Worm (Caenorhabditis elegans) whole organism, L4 larva: ENCODE measurements around the gene srsx-29.

Experiments used
- D1046.2 ChIP-seq: fragments of 200-800 bp; sonication (Bioruptor generic); IDR thresholded peaks from 2 replicates; pipeline ENCODE4 v1.3.6; 2022; ENCODE audit warnings: missing genetic modification characterization, missing compliant biosample characterization
- F10B5.3 ChIP-seq: sonication (generic microtip); optimal IDR thresholded peaks from 2 replicates; lab custom pipeline; 2016; ENCODE audit warnings: mild to moderate bottlenecking, missing genetic modification characterization, missing compliant biosample characterization
- T26A8.4 ChIP-seq: fragments of 200-800 bp; sonication (Bioruptor generic); IDR thresholded peaks from 2 replicates; pipeline ENCODE4 v1.3.6; 2022; ENCODE audit warnings: missing genetic modification characterization, missing compliant biosample characterization
- Y5F2A.4 ChIP-seq: fragments of 200-800 bp; sonication (Bioruptor generic); optimal IDR thresholded peaks from 2 replicates; lab custom pipeline; 2018; ENCODE audit warnings: mild to moderate bottlenecking, missing genetic modification characterization, missing compliant biosample characterization
- ZK337.2 ChIP-seq: fragments of 200-800 bp; sonication (Bioruptor generic); IDR thresholded peaks from 2 replicates; pipeline ENCODE4 v1.3.6; 2022; ENCODE audit warnings: missing genetic modification reagents, missing genetic modification characterization, missing compliant biosample characterization
- aha-1 ChIP-seq: fragments of 150-350 bp; peaks from one replicate; lab custom pipeline; 2014; ENCODE audit warnings: missing biosample characterization, missing genetic modification characterization
- ceh-44 ChIP-seq: fragments of 200-800 bp; sonication (Bioruptor generic); IDR thresholded peaks from 2 replicates; pipeline ENCODE4 v1.3.6; 2022; ENCODE audit warnings: missing genetic modification reagents, missing genetic modification characterization, missing compliant biosample characterization
- cey-2 ChIP-seq: sonication (generic microtip); optimal IDR thresholded peaks from 3 replicates; lab custom pipeline; 2017; ENCODE audit warnings: missing genetic modification characterization, mild to moderate bottlenecking, missing compliant biosample characterization, antibody characterized with exemption, borderline replicate concordance; ENCODE audit not compliant: insufficient read depth
- daf-16 ChIP-seq, 3 experiments: sonication (generic microtip); optimal IDR thresholded peaks; 2 replicates each; lab custom pipeline; 2016 to 2017; ENCODE audit warnings: missing genetic modification characterization in 3 of 3, missing genetic modification reagents in 3 of 3, mild to moderate bottlenecking in 2 of 3, missing compliant biosample characterization in 2 of 3, missing biosample characterization in 1 of 3, moderate library complexity in 1 of 3
- dmd-8 ChIP-seq: fragments of 200-800 bp; sonication (Bioruptor generic); IDR thresholded peaks from 2 replicates; pipeline ENCODE4 v1.3.6; 2022; ENCODE audit warnings: missing genetic modification characterization, missing compliant biosample characterization
- dmd-9 ChIP-seq: fragments of 200-800 bp; sonication (Bioruptor generic); IDR thresholded peaks from 2 replicates; pipeline ENCODE4 v1.3.6; 2022; ENCODE audit warnings: missing genetic modification reagents, missing genetic modification characterization, missing compliant biosample characterization
- duxl-1 ChIP-seq: sonication (generic microtip); optimal IDR thresholded peaks from 2 replicates; lab custom pipeline; 2016; ENCODE audit warnings: mild to moderate bottlenecking, missing genetic modification characterization, moderate library complexity, missing compliant biosample characterization; ENCODE audit not compliant: poor library complexity
- gei-8 ChIP-seq: fragments of 200-800 bp; sonication (Bioruptor generic); optimal IDR thresholded peaks from 2 replicates; lab custom pipeline; 2018; ENCODE audit warnings: mild to moderate bottlenecking, missing genetic modification characterization, missing compliant biosample characterization
- hif-1 ChIP-seq, 2 experiments: sonication (generic microtip); optimal IDR thresholded peaks; 2 replicates each; lab custom pipeline; 2016 to 2017; ENCODE audit warnings: missing compliant biosample characterization in 2 of 2, missing genetic modification characterization in 2 of 2, missing genetic modification reagents in 2 of 2, missing genotype in 2 of 2, mild to moderate bottlenecking in 1 of 2
- hlh-11 ChIP-seq: fragments of 200-800 bp; sonication (Bioruptor generic); optimal IDR thresholded peaks from 2 replicates; lab custom pipeline; 2018; ENCODE audit warnings: mild to moderate bottlenecking, missing genetic modification characterization, missing compliant biosample characterization
- hmg-1.1 ChIP-seq: fragments of 200-800 bp; sonication (Bioruptor generic); IDR thresholded peaks from 2 replicates; pipeline ENCODE4 v1.3.6; 2022; ENCODE audit warnings: missing genetic modification reagents, missing genetic modification characterization, missing compliant biosample characterization
- lin-1 ChIP-seq: fragments of 200-800 bp; sonication (Bioruptor generic); IDR thresholded peaks from 2 replicates; pipeline ENCODE4 v1.3.6; 2022; ENCODE audit warnings: missing genetic modification reagents, missing genetic modification characterization, missing compliant biosample characterization
- lin-29 ChIP-seq: fragments of 200-800 bp; sonication (Bioruptor generic); IDR thresholded peaks from 2 replicates; pipeline ENCODE4 v1.3.6; 2022; ENCODE audit warnings: missing genetic modification reagents, missing genetic modification characterization, missing compliant biosample characterization
- mdl-1 ChIP-seq, 2 experiments: fragments of 150-350 bp in 1 of 2; sonication (generic microtip) in 1 of 2; optimal IDR thresholded peaks; 2 replicates each; lab custom pipeline; 2014 to 2017; ENCODE audit warnings: missing biosample characterization in 2 of 2, missing genetic modification characterization in 2 of 2
- nhr-25 ChIP-seq: sonication (generic microtip); optimal IDR thresholded peaks from 2 replicates; lab custom pipeline; 2017; ENCODE audit warnings: missing genetic modification characterization, mild to moderate bottlenecking, missing compliant biosample characterization, antibody characterized with exemption, moderate library complexity, borderline replicate concordance; ENCODE audit not compliant: insufficient read depth
- nhr-28 ChIP-seq: fragments of 150-350 bp; optimal IDR thresholded peaks from 2 replicates; lab custom pipeline; 2014; ENCODE audit warnings: missing biosample characterization, missing genetic modification characterization
- nhr-77 ChIP-seq: fragments of 150-350 bp; optimal IDR thresholded peaks from 2 replicates; lab custom pipeline; 2014; ENCODE audit warnings: missing biosample characterization, missing genetic modification characterization
- pqm-1 ChIP-seq: sonication (generic microtip); optimal IDR thresholded peaks from 2 replicates; lab custom pipeline; 2017; ENCODE audit warnings: missing biosample characterization, missing genetic modification characterization
- saeg-2 ChIP-seq: fragments of 200-800 bp; sonication (Bioruptor generic); IDR thresholded peaks from 2 replicates; pipeline ENCODE4 v1.3.6; 2022; ENCODE audit warnings: missing genetic modification reagents, missing genetic modification characterization, missing compliant biosample characterization
- set-16 ChIP-seq: fragments of 200-800 bp; sonication (Bioruptor generic); IDR thresholded peaks from 2 replicates; pipeline ENCODE4 v1.3.6; 2022; ENCODE audit warnings: missing genetic modification reagents, missing genetic modification characterization, missing compliant biosample characterization
- snpc-4 ChIP-seq: fragments of 150-350 bp; optimal IDR thresholded peaks from 2 replicates; lab custom pipeline; 2014; ENCODE audit warnings: missing biosample characterization, missing genetic modification characterization
- tag-97 ChIP-seq: fragments of 200-800 bp; sonication (Bioruptor generic); IDR thresholded peaks from 2 replicates; pipeline ENCODE4 v1.3.6; 2022; ENCODE audit warnings: missing genetic modification characterization, missing compliant biosample characterization
- unc-39 ChIP-seq: sonication (generic microtip); optimal IDR thresholded peaks from 2 replicates; lab custom pipeline; 2017; ENCODE audit warnings: missing biosample characterization, missing genetic modification characterization
- unc-62 ChIP-seq, 3 experiments: fragments of 150-350 bp in 1 of 3; sonication (generic microtip); optimal IDR thresholded peaks in 2 of 3; peaks in 1 of 3; 1 replicate in 1 of 3; 2 replicates in 2 of 3; lab custom pipeline; 2014 to 2017; ENCODE audit warnings: missing biosample characterization in 3 of 3, missing genetic modification characterization in 3 of 3, missing genetic modification reagents in 3 of 3, missing genotype in 1 of 3
- zag-1 ChIP-seq: fragments of 150-350 bp; optimal IDR thresholded peaks from 2 replicates; lab custom pipeline; 2014; ENCODE audit warnings: missing biosample characterization, missing genetic modification characterization
- zip-2 ChIP-seq: fragments of 150-350 bp; optimal IDR thresholded peaks from 2 replicates; lab custom pipeline; 2014; ENCODE audit warnings: missing biosample characterization, missing genetic modification characterization
- ztf-11 ChIP-seq: fragments of 150-350 bp; optimal IDR thresholded peaks from 2 replicates; lab custom pipeline; 2014; ENCODE audit warnings: missing biosample characterization, missing genetic modification characterization

The srsx-29 gene

DNA sequence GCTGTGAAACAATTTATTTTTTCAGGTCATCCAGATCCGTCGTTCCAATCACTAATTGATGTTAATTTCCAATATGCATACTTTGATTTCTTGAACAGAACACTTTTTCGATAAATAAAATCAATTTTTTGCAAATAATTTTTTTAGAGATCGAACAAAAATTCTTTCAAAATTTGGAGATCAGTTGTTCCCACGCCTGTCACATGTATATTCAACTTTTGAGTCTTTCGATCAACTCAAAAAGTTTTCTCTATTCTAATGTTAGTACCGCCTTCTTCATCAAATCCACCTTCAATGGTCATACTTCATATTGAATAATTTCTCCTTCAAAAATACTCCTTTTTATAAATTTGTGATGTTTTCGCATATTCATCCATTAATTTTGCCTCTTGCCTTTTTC lies at the start of gene srsx-29:
Gene srsx-29 (plus strand): TSS at position 301 of the 400 bp plus-strand sequence.
- TF ChIP-seq Y5F2A.4 (GFP tag; lab: Kevin White, UChicago) (no peak), tag-97 (GFP tag; lab: Robert Waterston, UW) (no peak), nhr-25 (tag; lab: Kevin White, UChicago) (no peak), lin-1 (no peak), cey-2 (tag; lab: Kevin White, UChicago) (no peak), ZK337.2 (GFP tag; lab: Robert Waterston, UW) (no peak), ztf-11 (tag; lab: Kevin White, UChicago) (no peak), pqm-1 (tag; lab: Kevin White, UChicago) (no peak), snpc-4 (tag; lab: Kevin White, UChicago) (no peak), unc-62 (GFP tag; optimal IDR thresholded peaks at IDR 0.05 in 1 of 2; lab: Kevin White, UChicago) (no peak), unc-62 (tag; optimal IDR thresholded peaks at IDR 0.05; lab: Kevin White, UChicago) (no peak), gei-8 (GFP tag; lab: Kevin White, UChicago) (no peak), hlh-11 (no peak), hmg-1.1 (GFP tag; lab: Robert Waterston, UW) (no peak), ceh-44 (no peak), nhr-28 (tag; lab: Kevin White, UChicago) (no peak), lin-29 (no peak), duxl-1 (tag; lab: Kevin White, UChicago) (no peak), zag-1 (no peak), hif-1 (tag; optimal IDR thresholded peaks at IDR 0.05; lab: Kevin White, UChicago) (no peak)

DNA sequence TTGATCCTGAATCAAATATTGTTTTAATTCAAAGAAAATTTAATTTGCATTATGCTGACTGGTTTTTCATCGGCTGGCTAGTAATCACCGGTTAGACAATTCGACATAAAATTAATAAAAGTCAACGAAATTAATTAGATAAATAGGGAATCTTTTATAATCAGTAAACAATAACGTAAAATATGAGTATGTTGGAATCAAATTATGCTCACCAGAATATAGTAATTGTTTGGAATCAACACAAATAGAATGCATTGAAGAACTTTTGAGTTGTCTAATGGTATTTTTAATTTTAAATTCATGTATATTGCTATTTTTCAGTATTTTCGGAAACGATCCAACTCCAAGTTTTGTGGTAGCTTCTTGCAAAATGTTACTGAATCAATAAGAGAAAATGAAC lies 49.4 kb upstream of the srsx-29 start, which contains the start of gene C08B6.2:
Gene C08B6.2 (plus strand): TSS at position 301 of the 400 bp plus-strand sequence.
- no peak for TF ChIP-seq D1046.2 (GFP tag; lab: Robert Waterston, UW)
- no peak for TF ChIP-seq dmd-9
- peak; percentile 44 for TF ChIP-seq aha-1 (tag; lab: Kevin White, UChicago)
- no peak for TF ChIP-seq T26A8.4 (GFP tag; lab: Robert Waterston, UW)

DNA sequence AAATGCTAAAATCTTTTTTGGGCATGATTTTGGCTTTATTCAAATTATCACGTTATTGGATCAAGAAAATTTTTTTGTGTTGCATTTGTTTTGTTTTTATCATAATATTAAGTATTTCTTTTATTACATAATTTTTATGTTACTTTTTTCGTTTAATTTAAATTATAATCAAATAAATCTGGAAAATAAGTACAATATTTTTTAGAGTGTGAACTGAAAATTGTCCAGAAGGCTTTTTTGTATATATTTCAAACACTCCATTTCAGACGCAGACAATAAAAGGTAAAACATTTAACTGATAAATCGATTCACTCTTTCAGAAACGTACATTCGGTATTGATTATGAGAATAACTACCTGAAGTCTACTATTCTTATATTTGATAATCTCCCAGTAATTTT lies 47.5 kb upstream of the srsx-29 start, which contains the start of gene C08B6.11:
Gene C08B6.11 (plus strand): TSS at position 301 of the 400 bp plus-strand sequence.
- TF ChIP-seq unc-39 (tag; lab: Kevin White, UChicago) = no peak
- no peak for TF ChIP-seq ceh-44
- TF ChIP-seq nhr-77 = no peak
- no peak for TF ChIP-seq saeg-2 (GFP tag; lab: Robert Waterston, UW)
- no peak for TF ChIP-seq cey-2 (tag; lab: Kevin White, UChicago)
- TF ChIP-seq set-16 (GFP tag; lab: Robert Waterston, UW) = no peak
- TF ChIP-seq zip-2 = no peak
- TF ChIP-seq mdl-1 (tag; optimal IDR thresholded peaks at IDR 0.05; lab: Kevin White, UChicago) = no peak
- TF ChIP-seq, all 104 proteins: peak for 0

ce11 chrV:10111129-10111528 lies 43.7 kb upstream of the srsx-29 start:
- TF ChIP-seq pqm-1 (tag; lab: Kevin White, UChicago) = peak; percentile 44
- TF ChIP-seq daf-16 (GFP tag; optimal IDR thresholded peaks at IDR 0.05; lab: Kevin White, UChicago) = no peak
- peak; percentile 53 for TF ChIP-seq daf-16 (tag; optimal IDR thresholded peaks at IDR 0.05; lab: Kevin White, UChicago)
- TF ChIP-seq nhr-28 (tag; lab: Kevin White, UChicago) = peak; percentile 17
- TF ChIP-seq F10B5.3 (tag; lab: Kevin White, UChicago) = no peak
- no peak for TF ChIP-seq ztf-11 (tag; lab: Kevin White, UChicago)
- TF ChIP-seq, all 104 proteins: peak for 3

ce11 chrV:10112187-10112586 lies 42.6 kb upstream of the srsx-29 start, which contains the start of gene C08B6.3:
Gene C08B6.3 (minus strand): TSS chrV:10112287.
- peak in 1 of 2 experiments; percentile 18 for TF ChIP-seq unc-62 (GFP tag; optimal IDR thresholded peaks at IDR 0.05 in 1 of 2; lab: Kevin White, UChicago)
- TF ChIP-seq unc-62 (tag; optimal IDR thresholded peaks at IDR 0.05; lab: Kevin White, UChicago) = no peak
- TF ChIP-seq daf-16 (GFP tag; optimal IDR thresholded peaks at IDR 0.05; lab: Kevin White, UChicago) = no peak
- TF ChIP-seq daf-16 (tag; optimal IDR thresholded peaks at IDR 0.05; lab: Kevin White, UChicago) = peak; percentile 8
- TF ChIP-seq dmd-8 (GFP tag; lab: Robert Waterston, UW) = no peak
